Worm (Caenorhabditis elegans) whole organism, young adult: ENCODE results near the gene twk-49.

Source experiments
- D2030.7 ChIP-seq: fragments of 200-800 bp; sonication (Bioruptor generic); IDR thresholded peaks from 2 replicates; pipeline ENCODE4 v1.3.6; 2022; ENCODE audit warnings: missing genetic modification reagents, missing genetic modification characterization, missing compliant biosample characterization
- F10E7.11 ChIP-seq: sonication (generic microtip); optimal IDR thresholded peaks from 2 replicates; lab custom pipeline; 2017; ENCODE audit warnings: mild to moderate bottlenecking, missing genetic modification characterization, moderate library complexity, missing compliant biosample characterization
- F22D6.2 ChIP-seq: sonication (generic microtip); optimal IDR thresholded peaks from 2 replicates; lab custom pipeline; 2016; ENCODE audit warnings: mild to moderate bottlenecking, missing genetic modification characterization, missing compliant biosample characterization
- F23B12.7 ChIP-seq: sonication (generic microtip); optimal IDR thresholded peaks from 2 replicates; lab custom pipeline; 2017; ENCODE audit warnings: missing genetic modification characterization, mild to moderate bottlenecking, missing compliant biosample characterization, antibody characterized with exemption, moderate library complexity; ENCODE audit not compliant: insufficient read depth
- F33H1.4 ChIP-seq: fragments of 200-800 bp; sonication (Bioruptor generic); IDR thresholded peaks from 2 replicates; pipeline ENCODE4 v1.3.6; 2022; ENCODE audit warnings: missing genetic modification reagents, missing genetic modification characterization, missing compliant biosample characterization
- F39B2.1 ChIP-seq: fragments of 200-800 bp; sonication (Bioruptor generic); IDR thresholded peaks from 2 replicates; pipeline ENCODE4 v1.3.6; 2022; ENCODE audit warnings: missing genetic modification reagents, missing genetic modification characterization, missing compliant biosample characterization
- F49E8.2 ChIP-seq: sonication (generic microtip); optimal IDR thresholded peaks from 3 replicates; lab custom pipeline; 2017; ENCODE audit warnings: missing genetic modification characterization, mild to moderate bottlenecking, missing compliant biosample characterization, antibody characterized with exemption, moderate library complexity; ENCODE audit not compliant: insufficient read depth
- Y53F4B.3 ChIP-seq: fragments of 200-800 bp; sonication (Bioruptor generic); IDR thresholded peaks from 2 replicates; pipeline ENCODE4 v1.3.6; 2022; ENCODE audit warnings: missing genetic modification reagents, missing genetic modification characterization, missing compliant biosample characterization
- ZK185.1 ChIP-seq: sonication (generic microtip); optimal IDR thresholded peaks from 2 replicates; lab custom pipeline; 2016; ENCODE audit warnings: mild to moderate bottlenecking, missing genetic modification characterization, missing compliant biosample characterization; ENCODE audit not compliant: poor library complexity, severe bottlenecking
- cebp-1 ChIP-seq, 2 experiments: fragments of 200-800 bp in 1 of 2; sonication (Bioruptor generic) in 1 of 2; sonication (generic microtip) in 1 of 2; IDR thresholded peaks in 1 of 2; optimal IDR thresholded peaks in 1 of 2; 2 replicates each; pipeline versions ENCODE4 v1.3.6 to Lab custom; 2017 to 2022; ENCODE audit warnings: missing compliant biosample characterization in 2 of 2, missing genetic modification characterization in 2 of 2, mild to moderate bottlenecking in 1 of 2, missing genetic modification reagents in 1 of 2, moderate library complexity in 1 of 2
- ceh-100 ChIP-seq: fragments of 200-800 bp; sonication (Bioruptor generic); IDR thresholded peaks from 2 replicates; pipeline ENCODE4 v1.3.6; 2022; ENCODE audit warnings: missing genetic modification reagents, missing genetic modification characterization, missing compliant biosample characterization
- ceh-27 ChIP-seq: fragments of 200-800 bp; sonication (Bioruptor generic); optimal IDR thresholded peaks from 2 replicates; lab custom pipeline; 2018; ENCODE audit warnings: mild to moderate bottlenecking, missing genetic modification characterization, moderate library complexity, missing compliant biosample characterization
- ceh-91 ChIP-seq: fragments of 200-800 bp; sonication (Bioruptor generic); IDR thresholded peaks from 2 replicates; pipeline ENCODE4 v1.3.6; 2022; ENCODE audit warnings: missing genetic modification reagents, missing genetic modification characterization, missing compliant biosample characterization
- dox-1 ChIP-seq: fragments of 200-800 bp; sonication (Bioruptor generic); IDR thresholded peaks from 2 replicates; pipeline ENCODE4 v1.3.6; 2022; ENCODE audit warnings: missing genetic modification reagents, missing genetic modification characterization, missing compliant biosample characterization
- dpl-1 ChIP-seq: fragments of 150-350 bp; optimal IDR thresholded peaks from 2 replicates; lab custom pipeline; 2014; ENCODE audit warnings: missing biosample characterization, missing genetic modification reagents, missing genetic modification characterization
- efl-1 ChIP-seq: fragments of 150-350 bp; optimal IDR thresholded peaks from 2 replicates; lab custom pipeline; 2014; ENCODE audit warnings: missing biosample characterization, missing genetic modification reagents, missing genetic modification characterization
- ekl-4 ChIP-seq: fragments of 200-800 bp; sonication (Bioruptor generic); IDR thresholded peaks from 2 replicates; pipeline ENCODE4 v1.3.6; 2022; ENCODE audit warnings: missing genetic modification reagents, missing genetic modification characterization, missing compliant biosample characterization
- fkh-3 ChIP-seq: sonication (generic microtip); optimal IDR thresholded peaks from 2 replicates; lab custom pipeline; 2016; ENCODE audit warnings: mild to moderate bottlenecking, missing genetic modification characterization, missing compliant biosample characterization
- gei-17 ChIP-seq: fragments of 200-800 bp; sonication (Bioruptor generic); optimal IDR thresholded peaks from 2 replicates; lab custom pipeline; 2018; ENCODE audit warnings: mild to moderate bottlenecking, missing genetic modification characterization, missing compliant biosample characterization
- him-1 ChIP-seq: sonication (generic microtip); optimal IDR thresholded peaks from 2 replicates; lab custom pipeline; 2016; ENCODE audit warnings: missing genotype, missing genetic modification reagents, missing genetic modification characterization, missing compliant biosample characterization
- hmg-1.2 ChIP-seq: fragments of 200-800 bp; sonication (Bioruptor generic); IDR thresholded peaks from 2 replicates; pipeline ENCODE4 v1.3.6; 2022; ENCODE audit warnings: missing genetic modification reagents, missing genetic modification characterization, missing compliant biosample characterization
- let-526 ChIP-seq: fragments of 200-800 bp; sonication (Bioruptor generic); IDR thresholded peaks from 2 replicates; pipeline ENCODE4 v1.3.6; 2022; ENCODE audit warnings: missing genetic modification reagents, missing genetic modification characterization, missing compliant biosample characterization
- lin-35 ChIP-seq, 3 experiments: fragments of 150-350 bp in 2 of 3; sonication (generic microtip) in 1 of 3; optimal IDR thresholded peaks; 2 replicates each; lab custom pipeline; 2014 to 2018; ENCODE audit warnings: missing biosample characterization in 3 of 3, missing genetic modification characterization in 3 of 3, missing genetic modification reagents in 3 of 3
- lin-40 ChIP-seq: sonication (generic microtip); optimal IDR thresholded peaks from 2 replicates; lab custom pipeline; 2016; ENCODE audit warnings: missing genetic modification characterization, mild to moderate bottlenecking, missing compliant biosample characterization, missing genotype, missing genetic modification reagents
- lin-54 ChIP-seq: fragments of 200-800 bp; sonication (Bioruptor generic); optimal IDR thresholded peaks from 2 replicates; lab custom pipeline; 2018; ENCODE audit warnings: mild to moderate bottlenecking, missing genetic modification characterization, missing compliant biosample characterization
- lsl-1 ChIP-seq: fragments of 200-800 bp; sonication (Bioruptor generic); optimal IDR thresholded peaks from 2 replicates; lab custom pipeline; 2018; ENCODE audit warnings: mild to moderate bottlenecking, missing genetic modification characterization, moderate library complexity, missing compliant biosample characterization
- madf-3 ChIP-seq: fragments of 200-800 bp; sonication (Bioruptor generic); IDR thresholded peaks from 2 replicates; pipeline ENCODE4 v1.3.6; 2022; ENCODE audit warnings: missing genetic modification reagents, missing genetic modification characterization, missing compliant biosample characterization
- madf-6 ChIP-seq: fragments of 200-800 bp; sonication (Bioruptor generic); IDR thresholded peaks from 2 replicates; pipeline ENCODE4 v1.3.6; 2022; ENCODE audit warnings: missing genetic modification reagents, missing genetic modification characterization, missing compliant biosample characterization
- madf-8 ChIP-seq: fragments of 200-800 bp; sonication (Bioruptor generic); conservative IDR thresholded peaks from 2 replicates; pipeline ENCODE4 v1.3.6; 2022; ENCODE audit warnings: missing genetic modification reagents, missing genetic modification characterization, missing compliant biosample characterization
- mcd-1 ChIP-seq: fragments of 200-800 bp; sonication (Bioruptor generic); IDR thresholded peaks from 2 replicates; pipeline ENCODE4 v1.3.6; 2022; ENCODE audit warnings: missing genetic modification reagents, missing genetic modification characterization, missing compliant biosample characterization
- nfya-2 ChIP-seq: fragments of 200-800 bp; sonication (Bioruptor generic); IDR thresholded peaks from 2 replicates; pipeline ENCODE4 v1.3.6; 2022; ENCODE audit warnings: missing genetic modification reagents, missing genetic modification characterization, missing compliant biosample characterization
- nfyb-1 ChIP-seq: fragments of 200-800 bp; sonication (Bioruptor generic); IDR thresholded peaks from 2 replicates; pipeline ENCODE4 v1.3.6; 2022; ENCODE audit warnings: missing genetic modification reagents, missing genetic modification characterization, missing compliant biosample characterization
- pbrm-1 ChIP-seq: fragments of 200-800 bp; sonication (Bioruptor generic); IDR thresholded peaks from 2 replicates; pipeline ENCODE4 v1.3.6; 2022; ENCODE audit warnings: missing genetic modification reagents, missing genetic modification characterization, missing compliant biosample characterization
- pha-4 ChIP-seq: fragments of 150-350 bp; sonication (generic microtip); optimal IDR thresholded peaks from 2 replicates; lab custom pipeline; 2014; ENCODE audit warnings: missing biosample characterization, missing genetic modification reagents, missing genetic modification characterization
- rcor-1 ChIP-seq: fragments of 200-800 bp; sonication (Bioruptor generic); IDR thresholded peaks from 2 replicates; pipeline ENCODE4 v1.3.6; 2022; ENCODE audit warnings: missing genetic modification reagents, missing genetic modification characterization, missing compliant biosample characterization
- sdz-38 ChIP-seq: sonication (generic microtip); optimal IDR thresholded peaks from 2 replicates; lab custom pipeline; 2016; ENCODE audit warnings: missing genotype, missing genetic modification characterization, missing compliant biosample characterization
- snpc-1.1 ChIP-seq: sonication (generic microtip); optimal IDR thresholded peaks from 2 replicates; lab custom pipeline; 2017; ENCODE audit warnings: missing genetic modification characterization, mild to moderate bottlenecking, missing compliant biosample characterization, antibody characterized with exemption, moderate library complexity, missing genotype, missing genetic modification reagents; ENCODE audit not compliant: insufficient read depth
- snpc-1.3 ChIP-seq: sonication (generic microtip); optimal IDR thresholded peaks from 2 replicates; lab custom pipeline; 2017; ENCODE audit warnings: missing genetic modification characterization, mild to moderate bottlenecking, missing compliant biosample characterization, antibody characterized with exemption, moderate library complexity, missing genotype, missing genetic modification reagents; ENCODE audit not compliant: insufficient read depth
- snpc-3.4 ChIP-seq: sonication (generic microtip); optimal IDR thresholded peaks from 2 replicates; lab custom pipeline; 2017; ENCODE audit warnings: missing genetic modification characterization, mild to moderate bottlenecking, missing compliant biosample characterization, antibody characterized with exemption, moderate library complexity, missing genotype, missing genetic modification reagents
- snpc-4 ChIP-seq, 5 experiments: fragments of 150-350 bp in 1 of 5; sonication (generic microtip) in 4 of 5; optimal IDR thresholded peaks; 2 replicates each; lab custom pipeline; 2014 to 2018; ENCODE audit warnings: missing genetic modification characterization in 5 of 5, missing biosample characterization in 3 of 5, antibody characterized with exemption in 2 of 5, mild to moderate bottlenecking in 2 of 5, missing compliant biosample characterization in 2 of 5, missing genotype in 2 of 5, moderate library complexity in 2 of 5, missing genetic modification reagents in 1 of 5
- tbp1 ChIP-seq: fragments of 200-800 bp; sonication (Bioruptor generic); optimal IDR thresholded peaks from 2 replicates; lab custom pipeline; 2018; ENCODE audit warnings: mild to moderate bottlenecking, missing genetic modification characterization, missing compliant biosample characterization
- tlf-1 ChIP-seq: fragments of 200-800 bp; sonication (Bioruptor generic); optimal IDR thresholded peaks from 2 replicates; lab custom pipeline; 2018; ENCODE audit warnings: mild to moderate bottlenecking, missing genetic modification characterization, missing compliant biosample characterization
- xnd-1 ChIP-seq: sonication (generic microtip); optimal IDR thresholded peaks from 2 replicates; lab custom pipeline; 2016; ENCODE audit warnings: missing genotype, missing genetic modification reagents, missing genetic modification characterization, missing compliant biosample characterization
- ztf-28 ChIP-seq: fragments of 200-800 bp; sonication (Bioruptor generic); IDR thresholded peaks from 2 replicates; pipeline ENCODE4 v1.3.6; 2022; ENCODE audit warnings: missing genetic modification reagents, missing genetic modification characterization, missing compliant biosample characterization
- ztf-3 ChIP-seq: fragments of 200-800 bp; sonication (Bioruptor generic); optimal IDR thresholded peaks from 2 replicates; lab custom pipeline; 2018; ENCODE audit warnings: mild to moderate bottlenecking, missing genetic modification characterization, missing compliant biosample characterization

Gene twk-49

DNA sequence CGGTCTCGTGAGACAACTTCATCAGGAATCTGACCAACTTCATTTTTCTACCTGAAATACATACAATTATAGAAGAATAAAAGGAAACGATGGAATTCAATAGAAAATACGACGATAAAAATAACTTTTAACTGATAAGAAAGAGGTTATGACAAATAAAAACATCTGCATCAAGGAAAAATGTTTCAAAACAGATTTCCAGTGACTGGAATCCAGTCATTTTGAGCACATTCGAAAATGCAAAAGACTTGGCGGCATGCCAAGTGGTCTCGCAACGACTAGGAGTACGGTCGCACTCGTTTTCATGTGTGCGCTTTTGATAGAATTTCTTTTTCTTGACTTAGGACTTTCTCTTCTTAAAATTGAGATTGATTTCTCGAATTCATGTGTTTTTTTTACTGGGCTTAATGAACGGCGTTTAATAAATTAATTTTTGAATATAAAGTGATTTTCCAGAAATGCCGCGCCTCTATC lies 9.2 kb downstream of the twk-49 start, which contains the start of the genes snr-3 and rsp-5:
Gene snr-3, minus strand, starts transcription at position 51 of the 474 bp plus-strand sequence.
Gene rsp-5, plus strand, starts transcription at position 455 of the 474 bp plus-strand sequence.
- peak; percentile 30 for TF ChIP-seq madf-8 (GFP tag; lab: Robert Waterston, UW)
- peak; percentile 10 for TF ChIP-seq dpl-1 (GFP tag; lab: Kevin White, UChicago)
- no peak for TF ChIP-seq let-526 (GFP tag; lab: Robert Waterston, UW)
- peak; percentile 53 for TF ChIP-seq snpc-1.3 (tag; lab: Kevin White, UChicago)
- TF ChIP-seq lsl-1: peak; percentile 92
- TF ChIP-seq cebp-1 (GFP tag; IDR thresholded peaks at IDR 0.05; lab: Robert Waterston, UW): no peak
- TF ChIP-seq cebp-1 (tag; optimal IDR thresholded peaks at IDR 0.05; lab: Kevin White, UChicago): peak; percentile 34
- peak; percentile 70 for TF ChIP-seq lin-54 (GFP tag; lab: Kevin White, UChicago)
- no peak for TF ChIP-seq ceh-27 (GFP tag; lab: Kevin White, UChicago)
- no peak for TF ChIP-seq F10E7.11 (tag; lab: Kevin White, UChicago)
- peak; percentile 52; the same call in 1 of the 2 replicates for TF ChIP-seq pbrm-1 (GFP tag; lab: Robert Waterston, UW)
- peak; percentile 51 for TF ChIP-seq tlf-1 (GFP tag; lab: Kevin White, UChicago)
- TF ChIP-seq ztf-28 (GFP tag; lab: Robert Waterston, UW): no peak
- TF ChIP-seq nfya-2 (GFP tag; lab: Robert Waterston, UW): no peak
- TF ChIP-seq F39B2.1 (GFP tag; lab: Robert Waterston, UW): no peak
- TF ChIP-seq him-1 (tag; lab: Kevin White, UChicago): peak; percentile 0
- TF ChIP-seq hmg-1.2 (GFP tag; lab: Robert Waterston, UW): peak; percentile 45; the same call in 1 of the 2 replicates
- TF ChIP-seq dox-1 (GFP tag; lab: Robert Waterston, UW): peak; percentile 81
- TF ChIP-seq madf-6 (GFP tag; lab: Robert Waterston, UW): peak; percentile 89
- TF ChIP-seq nfyb-1 (GFP tag; lab: Robert Waterston, UW): peak; percentile 71
- no peak for TF ChIP-seq Y53F4B.3 (GFP tag; lab: Robert Waterston, UW)
- TF ChIP-seq fkh-3 (tag; lab: Kevin White, UChicago): no peak
- TF ChIP-seq xnd-1: peak; percentile 56
- peak; percentile 50 for TF ChIP-seq tbp1 (GFP tag; lab: Kevin White, UChicago)
- peak; percentile 72; the same call in 1 of the 2 replicates for TF ChIP-seq ekl-4
- peak; percentile 62 for TF ChIP-seq D2030.7 (GFP tag; lab: Robert Waterston, UW)
- peak; percentile 93 for TF ChIP-seq F23B12.7 (tag; lab: Kevin White, UChicago)
- TF ChIP-seq F22D6.2: no peak
- TF ChIP-seq ztf-3: no peak
- TF ChIP-seq ceh-91 (GFP tag; lab: Robert Waterston, UW): peak; percentile 56
- peak; percentile 40 for TF ChIP-seq ZK185.1 (tag; lab: Kevin White, UChicago)
- TF ChIP-seq lin-35 (GFP tag; optimal IDR thresholded peaks at IDR 0.05; lab: Kevin White, UChicago): peak in 2 of 3 experiments; percentile 23 to 77
- no peak for TF ChIP-seq sdz-38 (tag; lab: Kevin White, UChicago)
- peak; percentile 55 for TF ChIP-seq F49E8.2 (tag; lab: Kevin White, UChicago)
- peak; percentile 54; the same call in 1 of the 2 replicates for TF ChIP-seq rcor-1 (GFP tag; lab: Robert Waterston, UW)
- TF ChIP-seq efl-1 (GFP tag; lab: Kevin White, UChicago): peak; percentile 49
- peak; percentile 74 for TF ChIP-seq mcd-1 (GFP tag; lab: Robert Waterston, UW)
- TF ChIP-seq snpc-4 (GFP tag; optimal IDR thresholded peaks at IDR 0.05; lab: Kevin White, UChicago): no peak
- peak; percentile 32 to 58 (median 50) for TF ChIP-seq snpc-4 (tag; optimal IDR thresholded peaks at IDR 0.05; lab: Kevin White, UChicago)
- TF ChIP-seq pha-4 (tag; lab: Kevin White, UChicago): peak; percentile 69
- TF ChIP-seq snpc-1.1 (tag; lab: Kevin White, UChicago): peak; percentile 47
- TF ChIP-seq madf-3: 0 out of 2 replicates have a peak, but pooled peaks have one; percentile 51
- peak; percentile 41 for TF ChIP-seq snpc-3.4 (tag; lab: Kevin White, UChicago)
- no peak for TF ChIP-seq gei-17 (GFP tag; lab: Kevin White, UChicago)
- peak; percentile 97 for TF ChIP-seq F33H1.4 (GFP tag; lab: Robert Waterston, UW)
- TF ChIP-seq ceh-100: 0 out of 2 replicates have a peak, but pooled peaks have one; percentile 28
- TF ChIP-seq lin-40 (tag; lab: Kevin White, UChicago): peak; percentile 12
- TF ChIP-seq, all 124 proteins: peak for 33
